Worm (Caenorhabditis elegans) whole organism, L3 larva: ENCODE measurements around the gene C05B5.5.

Experiments
- R02D3.7 ChIP-seq: fragments of 150-350 bp; optimal IDR thresholded peaks from 2 replicates; lab custom pipeline; 2014; ENCODE audit warnings: missing biosample characterization, missing genetic modification characterization
- ama-1 ChIP-seq: fragments of 150-350 bp; optimal IDR thresholded peaks from 2 replicates; lab custom pipeline; 2018
- egl-27 ChIP-seq: sonication (generic microtip); optimal IDR thresholded peaks from 4 replicates; lab custom pipeline; 2017; ENCODE audit warnings: missing biosample characterization, missing genetic modification reagents, missing genetic modification characterization
- fkh-10 ChIP-seq: sonication (generic microtip); optimal IDR thresholded peaks from 2 replicates; lab custom pipeline; 2017; ENCODE audit warnings: missing biosample characterization, missing genetic modification reagents, missing genetic modification characterization
- fos-1 ChIP-seq: fragments of 150-350 bp; optimal IDR thresholded peaks from 2 replicates; lab custom pipeline; 2014; ENCODE audit warnings: missing biosample characterization, missing genetic modification characterization
- hmg-11 ChIP-seq: sonication (generic microtip); optimal IDR thresholded peaks from 2 replicates; lab custom pipeline; 2016; ENCODE audit warnings: missing genetic modification characterization, missing compliant biosample characterization
- lin-15B ChIP-seq: fragments of 150-350 bp; optimal IDR thresholded peaks from 2 replicates; lab custom pipeline; 2014; ENCODE audit warnings: missing biosample characterization, missing genetic modification characterization
- lin-39 ChIP-seq: fragments of 150-350 bp; optimal IDR thresholded peaks from 2 replicates; lab custom pipeline; 2018; ENCODE audit warnings: missing biosample characterization, missing genetic modification reagents, missing genetic modification characterization
- nfya-1 ChIP-seq: sonication (generic microtip); optimal IDR thresholded peaks from 2 replicates; lab custom pipeline; 2017; ENCODE audit warnings: missing genetic modification characterization, mild to moderate bottlenecking, missing compliant biosample characterization, antibody characterized with exemption, moderate library complexity; ENCODE audit not compliant: insufficient read depth

DNA sequence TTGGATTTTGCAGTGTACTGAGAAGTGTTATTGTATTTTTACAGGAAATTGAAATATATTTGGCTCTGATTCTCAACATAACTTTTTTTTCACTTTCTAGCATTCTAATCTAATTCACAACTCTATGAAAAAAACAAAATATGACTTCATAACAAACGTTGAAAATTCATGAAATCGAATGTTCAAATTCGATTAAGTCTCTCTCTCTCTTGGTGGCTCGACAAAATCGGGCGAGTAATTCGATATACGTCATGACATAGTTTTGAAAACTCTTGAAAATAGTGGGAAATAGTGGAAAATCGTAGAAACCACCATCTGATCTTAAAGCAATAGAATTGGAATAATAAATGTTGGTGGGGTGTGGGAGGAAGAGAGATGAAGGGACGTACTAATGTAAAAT lies 16.8 kb downstream of the C05B5.5 start:
- TF ChIP-seq R02D3.7 (tag; lab: Kevin White, UChicago) (no peak), lin-39 (no peak), lin-15B (tag; lab: Kevin White, UChicago) (no peak), egl-27 (tag; lab: Kevin White, UChicago) (no peak), fkh-10 (GFP tag; lab: Kevin White, UChicago) (no peak), nfya-1 (tag; lab: Kevin White, UChicago) (no peak), hmg-11 (tag; lab: Kevin White, UChicago) (no peak), ama-1 (lab: Kevin White, UChicago) (no peak), fos-1 (tag; lab: Kevin White, UChicago) (no peak)
